Fruit fly (Drosophila melanogaster) whole organism, embryonic: ENCODE measurements around the gene CG18586.

Experiments used
- BEAF-32 ChIP-seq: fragments of 200-800 bp; sonication (Bioruptor generic); optimal IDR thresholded peaks from 3 replicates; lab custom pipeline; 2017; ENCODE audit warnings: missing biosample characterization, missing genetic modification characterization, mild to moderate bottlenecking, moderate library complexity, missing genetic modification reagents
- Blimp-1 ChIP-seq: fragments of 200-800 bp; sonication (Bioruptor generic); optimal IDR thresholded peaks from 3 replicates; lab custom pipeline; 2018; ENCODE audit warnings: missing biosample characterization, missing genetic modification characterization, mild to moderate bottlenecking, moderate library complexity, missing genetic modification reagents
- CG11695 ChIP-seq: fragments of 200-800 bp; sonication (Bioruptor generic); IDR thresholded peaks from 3 replicates; pipeline ENCODE4 v1.3.6; 2022; ENCODE audit warnings: missing biosample characterization, missing genetic modification characterization
- CG17385 ChIP-seq: fragments of 200-800 bp; sonication (Bioruptor generic); optimal IDR thresholded peaks from 3 replicates; lab custom pipeline; 2018; ENCODE audit warnings: missing biosample characterization, mild to moderate bottlenecking, missing genetic modification characterization
- CG17829 ChIP-seq: fragments of 200-800 bp; optimal IDR thresholded peaks from 2 replicates; lab custom pipeline; 2019; ENCODE audit warnings: missing biosample characterization, mild to moderate bottlenecking, missing genetic modification characterization, moderate library complexity
- CG18764 ChIP-seq: fragments of 200-800 bp; sonication (Bioruptor generic); optimal IDR thresholded peaks from 3 replicates; lab custom pipeline; 2016; ENCODE audit warnings: missing biosample characterization, missing genetic modification characterization
- CG34224 ChIP-seq: fragments of 200-800 bp; sonication (Bioruptor generic); IDR thresholded peaks from 3 replicates; pipeline ENCODE4 v1.3.6; 2022; ENCODE audit warnings: missing biosample characterization, missing genetic modification characterization; ENCODE audit not compliant: partially characterized antibody
- CG42726 ChIP-seq: fragments of 200-800 bp; sonication (Bioruptor generic); IDR thresholded peaks from 2 replicates; pipeline ENCODE4 v1.3.6; 2022; ENCODE audit warnings: missing biosample characterization, missing genetic modification characterization; ENCODE audit not compliant: partially characterized antibody
- CG4820 ChIP-seq: fragments of 200-800 bp; sonication (Bioruptor generic); optimal IDR thresholded peaks from 3 replicates; lab custom pipeline; 2016; ENCODE audit warnings: missing biosample characterization, missing genetic modification characterization
- CG6765 ChIP-seq: fragments of 200-800 bp; sonication (Bioruptor generic); optimal IDR thresholded peaks from 3 replicates; lab custom pipeline; 2017; ENCODE audit warnings: missing biosample characterization, mild to moderate bottlenecking, missing genetic modification characterization
- CG6791 ChIP-seq: fragments of 200-800 bp; sonication (Bioruptor generic); IDR thresholded peaks from 3 replicates; pipeline ENCODE4 v1.3.6; 2022; ENCODE audit warnings: missing biosample characterization, missing genetic modification characterization; ENCODE audit not compliant: partially characterized antibody
- CG7372 ChIP-seq: fragments of 200-800 bp; sonication (Bioruptor generic); IDR thresholded peaks from 2 replicates; pipeline ENCODE4 v1.3.6; 2022; ENCODE audit warnings: missing biosample characterization, missing genetic modification characterization
- CG7745 ChIP-seq: fragments of 200-800 bp; sonication (Bioruptor generic); optimal IDR thresholded peaks from 2 replicates; lab custom pipeline; 2018; ENCODE audit warnings: missing biosample characterization, mild to moderate bottlenecking, missing genetic modification characterization, moderate library complexity
- CG8281 ChIP-seq: fragments of 200-800 bp; sonication (Bioruptor generic); optimal IDR thresholded peaks from 2 replicates; lab custom pipeline; 2018; ENCODE audit warnings: missing biosample characterization, mild to moderate bottlenecking, missing genetic modification characterization, moderate library complexity
- CG8924 ChIP-seq: fragments of 200-800 bp; optimal IDR thresholded peaks from 3 replicates; lab custom pipeline; 2019; ENCODE audit warnings: missing biosample characterization, mild to moderate bottlenecking, missing genetic modification characterization, moderate library complexity
- CG9876 ChIP-seq: fragments of 200-800 bp; sonication (Bioruptor generic); optimal IDR thresholded peaks from 2 replicates; lab custom pipeline; 2016; ENCODE audit warnings: missing biosample characterization, missing genetic modification characterization
- CkIIα-i1 ChIP-seq: fragments of 200-800 bp; sonication (Bioruptor generic); IDR thresholded peaks from 2 replicates; pipeline ENCODE4 v1.3.6; 2022; ENCODE audit warnings: missing biosample characterization, missing genetic modification characterization
- D19A ChIP-seq: fragments of 200-800 bp; optimal IDR thresholded peaks from 3 replicates; lab custom pipeline; 2019; ENCODE audit warnings: missing biosample characterization, mild to moderate bottlenecking, missing genetic modification characterization, moderate library complexity
- Elba2 ChIP-seq: fragments of 200-800 bp; sonication (Bioruptor generic); optimal IDR thresholded peaks from 3 replicates; lab custom pipeline; 2016; ENCODE audit warnings: missing biosample characterization, missing genetic modification characterization
- Fer1 ChIP-seq: fragments of 200-800 bp; sonication (Bioruptor generic); optimal IDR thresholded peaks from 2 replicates; lab custom pipeline; 2017; ENCODE audit warnings: missing biosample characterization, mild to moderate bottlenecking, missing genetic modification characterization
- HmgZ ChIP-seq: fragments of 200-800 bp; sonication (Bioruptor generic); optimal IDR thresholded peaks from 2 replicates; lab custom pipeline; 2018; ENCODE audit warnings: missing biosample characterization, mild to moderate bottlenecking, missing genetic modification characterization
- Hmr ChIP-seq: fragments of 200-800 bp; sonication (Bioruptor generic); optimal IDR thresholded peaks from 3 replicates; lab custom pipeline; 2017; ENCODE audit warnings: mild to moderate bottlenecking, missing biosample characterization, missing genetic modification reagents, missing genetic modification characterization
- Mad ChIP-seq: fragments of 200-800 bp; sonication (Bioruptor generic); optimal IDR thresholded peaks from 2 replicates; lab custom pipeline; 2016; ENCODE audit warnings: missing biosample characterization, missing genetic modification characterization
- NFAT ChIP-seq: fragments of 200-800 bp; sonication (Bioruptor generic); IDR thresholded peaks from 2 replicates; pipeline ENCODE4 v1.3.6; 2022; ENCODE audit warnings: missing biosample characterization, missing genetic modification characterization
- PHDP ChIP-seq: fragments of 200-800 bp; sonication (Bioruptor generic); optimal IDR thresholded peaks from 3 replicates; lab custom pipeline; 2018; ENCODE audit warnings: missing biosample characterization, mild to moderate bottlenecking, missing genetic modification characterization, moderate library complexity
- Side ChIP-seq: fragments of 200-800 bp; sonication (Bioruptor generic); optimal IDR thresholded peaks from 2 replicates; lab custom pipeline; 2016; ENCODE audit warnings: missing biosample characterization, missing genetic modification characterization
- Sry-δ ChIP-seq: fragments of 200-800 bp; sonication (Bioruptor generic); optimal IDR thresholded peaks from 2 replicates; lab custom pipeline; 2016; ENCODE audit warnings: missing biosample characterization, missing genetic modification characterization
- Ssrp ChIP-seq: fragments of 200-800 bp; sonication (Bioruptor generic); optimal IDR thresholded peaks from 2 replicates; lab custom pipeline; 2018; ENCODE audit warnings: missing biosample characterization, mild to moderate bottlenecking, missing genetic modification characterization, moderate library complexity
- Tbp ChIP-seq: fragments of >200 bp; optimal IDR thresholded peaks from 2 replicates; lab custom pipeline; 2018; ENCODE audit warnings: missing biosample characterization, missing genetic modification characterization
- amos ChIP-seq: fragments of 200-800 bp; sonication (Bioruptor generic); IDR thresholded peaks from 2 replicates; pipeline ENCODE4 v1.3.6; 2022; ENCODE audit warnings: missing biosample characterization, missing genetic modification characterization; ENCODE audit not compliant: partially characterized antibody
- ash1 ChIP-seq: fragments of 200-800 bp; sonication (Bioruptor generic); optimal IDR thresholded peaks from 2 replicates; lab custom pipeline; 2018; ENCODE audit warnings: missing biosample characterization, mild to moderate bottlenecking, missing genetic modification characterization
- bigmax ChIP-seq: fragments of 200-800 bp; sonication (Bioruptor generic); optimal IDR thresholded peaks from 2 replicates; lab custom pipeline; 2018; ENCODE audit warnings: missing biosample characterization, mild to moderate bottlenecking, missing genetic modification characterization
- cad ChIP-seq: fragments of >200 bp; optimal IDR thresholded peaks from 2 replicates; lab custom pipeline; 2017; ENCODE audit warnings: missing biosample characterization, missing genetic modification characterization
- ci ChIP-seq: fragments of 200-800 bp; sonication (Bioruptor generic); IDR thresholded peaks from 3 replicates; pipeline ENCODE4 v1.3.6; 2022; ENCODE audit warnings: missing biosample characterization, missing genetic modification characterization
- disco-r ChIP-seq: fragments of 200-800 bp; sonication (Bioruptor generic); optimal IDR thresholded peaks from 2 replicates; lab custom pipeline; 2016; ENCODE audit warnings: missing biosample characterization, missing genetic modification characterization
- eyg ChIP-seq: fragments of 200-800 bp; sonication (Bioruptor generic); optimal IDR thresholded peaks from 3 replicates; lab custom pipeline; 2016; ENCODE audit warnings: missing biosample characterization, missing genetic modification characterization
- knrl ChIP-seq: fragments of 200-800 bp; sonication (Bioruptor generic); IDR thresholded peaks from 3 replicates; pipeline ENCODE4 v1.3.6; 2022; ENCODE audit warnings: missing biosample characterization, missing genetic modification characterization; ENCODE audit not compliant: partially characterized antibody
- lab ChIP-seq: fragments of 200-800 bp; sonication (Bioruptor generic); optimal IDR thresholded peaks from 3 replicates; lab custom pipeline; 2017; ENCODE audit warnings: missing biosample characterization, missing genetic modification characterization, mild to moderate bottlenecking, moderate library complexity, missing genetic modification reagents
- nau ChIP-seq: fragments of 200-800 bp; sonication (Bioruptor generic); optimal IDR thresholded peaks from 3 replicates; lab custom pipeline; 2017; ENCODE audit warnings: missing biosample characterization, mild to moderate bottlenecking, missing genetic modification characterization, missing genetic modification reagents
- nom ChIP-seq: fragments of 200-800 bp; sonication (Bioruptor generic); optimal IDR thresholded peaks from 2 replicates; lab custom pipeline; 2017; ENCODE audit warnings: missing biosample characterization, missing genetic modification characterization, mild to moderate bottlenecking, moderate library complexity, missing genetic modification reagents
- pho ChIP-seq: fragments of 200-800 bp; sonication (Bioruptor generic); optimal IDR thresholded peaks from 2 replicates; lab custom pipeline; 2016; ENCODE audit warnings: missing biosample characterization, missing genetic modification characterization
- ranshi ChIP-seq: fragments of 200-800 bp; sonication (Bioruptor generic); IDR thresholded peaks from 2 replicates; pipeline ENCODE4 v1.3.6; 2022; ENCODE audit warnings: missing biosample characterization, missing genetic modification characterization
- ro ChIP-seq: fragments of 200-800 bp; sonication (Bioruptor generic); IDR thresholded peaks from 2 replicates; pipeline ENCODE4 v1.3.6; 2022; ENCODE audit warnings: missing biosample characterization, missing genetic modification characterization
- row ChIP-seq: fragments of 200-800 bp; sonication (Bioruptor generic); IDR thresholded peaks from 3 replicates; pipeline ENCODE4 v1.3.6; 2022; ENCODE audit warnings: missing biosample characterization, missing genetic modification characterization
- scrt ChIP-seq: fragments of 200-800 bp; sonication (Bioruptor generic); optimal IDR thresholded peaks from 2 replicates; lab custom pipeline; 2018; ENCODE audit warnings: missing biosample characterization, mild to moderate bottlenecking, missing genetic modification characterization, moderate library complexity
- so ChIP-seq: fragments of 200-800 bp; sonication (Bioruptor generic); IDR thresholded peaks from 3 replicates; pipeline ENCODE4 v1.3.6; 2022; ENCODE audit warnings: missing biosample characterization, missing genetic modification characterization
- stc ChIP-seq: fragments of 200-800 bp; sonication (Bioruptor generic); IDR thresholded peaks from 2 replicates; pipeline ENCODE4 v1.3.6; 2022; ENCODE audit warnings: missing biosample characterization, missing genetic modification characterization
- unc-4 ChIP-seq: fragments of 200-800 bp; sonication (Bioruptor generic); IDR thresholded peaks from 2 replicates; pipeline ENCODE4 v1.3.6; 2022; ENCODE audit warnings: missing biosample characterization, missing genetic modification characterization; ENCODE audit not compliant: partially characterized antibody
- vnd ChIP-seq: fragments of 200-800 bp; sonication (Bioruptor generic); IDR thresholded peaks from 3 replicates; pipeline ENCODE4 v1.3.6; 2022; ENCODE audit warnings: missing biosample characterization, missing genetic modification characterization; ENCODE audit not compliant: partially characterized antibody
- zfh2 ChIP-seq: fragments of 200-800 bp; sonication (Bioruptor generic); optimal IDR thresholded peaks from 2 replicates; lab custom pipeline; 2016; ENCODE audit warnings: missing biosample characterization, missing genetic modification characterization

The CG18586 gene

DNA sequence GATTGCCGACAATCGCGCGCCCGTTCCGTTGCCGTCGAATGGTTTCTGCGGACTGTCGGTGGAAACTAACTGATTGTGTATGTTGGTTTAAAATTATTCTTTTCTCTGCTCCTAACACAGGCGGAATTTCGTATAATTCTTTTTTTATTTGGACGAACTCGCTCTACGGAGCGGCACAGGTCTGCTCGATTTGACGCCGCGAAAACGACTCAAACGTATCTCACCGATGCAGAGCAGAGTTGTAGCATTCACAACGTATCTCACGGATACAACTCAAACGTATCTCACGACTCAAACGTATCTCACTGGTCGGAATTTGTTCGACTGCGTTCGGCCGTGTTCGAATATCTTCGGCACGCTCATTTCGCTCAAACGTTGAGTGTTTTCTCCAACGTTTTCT lies 27.6 kb upstream of the CG18586 start, which contains the start of gene vn (continued):
- TF ChIP-seq BEAF-32 (GFP tag; lab: Kevin White, UChicago) = no peak
- TF ChIP-seq CG17385 (GFP tag; lab: Kevin White, UChicago) = peak; percentile 2
- TF ChIP-seq ash1 (GFP tag; lab: Kevin White, UChicago) = no peak
- TF ChIP-seq Fer1 (GFP tag; lab: Kevin White, UChicago) = no peak
- no peak for TF ChIP-seq Tbp (GFP tag; lab: Kevin White, UChicago)
- TF ChIP-seq CG7372 (GFP tag; lab: Robert Waterston, UW) = no peak
- no peak for TF ChIP-seq CkIIα-i1 (GFP tag; lab: Robert Waterston, UW)
- peak; percentile 16 for TF ChIP-seq lab
- peak; percentile 56; the same call in 1 of the 2 replicates for TF ChIP-seq CG42726 (GFP tag; lab: Robert Waterston, UW)
- no peak for TF ChIP-seq Sry-δ (GFP tag; lab: Kevin White, UChicago)
- TF ChIP-seq Elba2 (GFP tag; lab: Kevin White, UChicago) = no peak
- no peak for TF ChIP-seq Mad
- no peak for TF ChIP-seq stc (GFP tag; lab: Robert Waterston, UW)
- no peak for TF ChIP-seq cad (GFP tag; lab: Kevin White, UChicago)
- no peak for TF ChIP-seq CG4820 (GFP tag; lab: Kevin White, UChicago)
- no peak for TF ChIP-seq CG11695 (GFP tag; lab: Robert Waterston, UW)
- no peak for TF ChIP-seq scrt (GFP tag; lab: Kevin White, UChicago)
- TF ChIP-seq ro (GFP tag; lab: Robert Waterston, UW) = no peak
- peak; percentile 61 for TF ChIP-seq CG34224 (GFP tag; lab: Robert Waterston, UW)
- no peak for TF ChIP-seq Hmr
- TF ChIP-seq unc-4 (GFP tag; lab: Robert Waterston, UW) = 0 out of 2 replicates have a peak, but pooled peaks have one; percentile 25
- TF ChIP-seq knrl (GFP tag; lab: Robert Waterston, UW) = peak; percentile 17; the same call in 1 of the 3 replicates
- no peak for TF ChIP-seq zfh2 (GFP tag; lab: Kevin White, UChicago)
- no peak for TF ChIP-seq CG8281
- no peak for TF ChIP-seq CG18764 (GFP tag; lab: Kevin White, UChicago)
- peak; percentile 48; the same call in 1 of the 3 replicates for TF ChIP-seq so (GFP tag; lab: Robert Waterston, UW)
- 0 out of 2 replicates have a peak, but pooled peaks have one; percentile 12 for TF ChIP-seq NFAT (GFP tag; lab: Robert Waterston, UW)
- TF ChIP-seq CG6765 (GFP tag; lab: Kevin White, UChicago) = no peak
- TF ChIP-seq Blimp-1 = no peak
- no peak for TF ChIP-seq pho (GFP tag; lab: Kevin White, UChicago)
- TF ChIP-seq bigmax (GFP tag; lab: Kevin White, UChicago) = no peak
- peak; percentile 39 for TF ChIP-seq PHDP
- peak; percentile 69; the same call in 2 of the 3 replicates for TF ChIP-seq CG6791
- peak; percentile 43 for TF ChIP-seq D19A (tag; lab: Kevin White, UChicago)
- TF ChIP-seq CG9876 (GFP tag; lab: Kevin White, UChicago) = no peak
- peak; percentile 26 for TF ChIP-seq CG17829
- no peak for TF ChIP-seq eyg (GFP tag; lab: Kevin White, UChicago)
- no peak for TF ChIP-seq Ssrp
- no peak for TF ChIP-seq nau (GFP tag; lab: Kevin White, UChicago)
- no peak for TF ChIP-seq disco-r (GFP tag; lab: Kevin White, UChicago)
- peak; percentile 38 for TF ChIP-seq CG7745 (tag; lab: Kevin White, UChicago)
- TF ChIP-seq ranshi (GFP tag; lab: Robert Waterston, UW) = peak; percentile 15; the same call in 1 of the 2 replicates
- peak; percentile 17 for TF ChIP-seq HmgZ
- peak; percentile 13; the same call in 1 of the 3 replicates for TF ChIP-seq row
- TF ChIP-seq nom = no peak
- TF ChIP-seq vnd (GFP tag; lab: Robert Waterston, UW) = no peak
- peak; percentile 6 for TF ChIP-seq Side (GFP tag; lab: Kevin White, UChicago)
- peak; percentile 52; the same call in 1 of the 3 replicates for TF ChIP-seq ci (GFP tag; lab: Robert Waterston, UW)
- TF ChIP-seq CG8924 (tag; lab: Kevin White, UChicago) = peak; percentile 30
- TF ChIP-seq amos (GFP tag; lab: Robert Waterston, UW) = peak; percentile 50; the same call in 1 of the 2 replicates
